Worm (Caenorhabditis elegans) whole organism, young adult: ENCODE measurements around the gene lnkn-1.

Source experiments
- C06A6.2 ChIP-seq: fragments of 200-800 bp; sonication (Bioruptor generic); conservative IDR thresholded peaks from 2 replicates; pipeline ENCODE4 v1.3.6; 2022; ENCODE audit warnings: missing genetic modification characterization, missing compliant biosample characterization
- F10E7.11 ChIP-seq: sonication (generic microtip); optimal IDR thresholded peaks from 2 replicates; lab custom pipeline; 2017; ENCODE audit warnings: mild to moderate bottlenecking, missing genetic modification characterization, moderate library complexity, missing compliant biosample characterization
- F33H1.4 ChIP-seq: fragments of 200-800 bp; sonication (Bioruptor generic); IDR thresholded peaks from 2 replicates; pipeline ENCODE4 v1.3.6; 2022; ENCODE audit warnings: missing genetic modification reagents, missing genetic modification characterization, missing compliant biosample characterization
- F37B4.10 ChIP-seq: fragments of 200-800 bp; sonication (Bioruptor generic); IDR thresholded peaks from 2 replicates; pipeline ENCODE4 v1.3.6; 2022; ENCODE audit warnings: missing genetic modification characterization, missing compliant biosample characterization
- F49E8.2 ChIP-seq: sonication (generic microtip); optimal IDR thresholded peaks from 3 replicates; lab custom pipeline; 2017; ENCODE audit warnings: missing genetic modification characterization, mild to moderate bottlenecking, missing compliant biosample characterization, antibody characterized with exemption, moderate library complexity; ENCODE audit not compliant: insufficient read depth
- F55B11.4 ChIP-seq: sonication (generic microtip); optimal IDR thresholded peaks from 2 replicates; lab custom pipeline; 2016; ENCODE audit warnings: missing compliant biosample characterization, missing genetic modification characterization, borderline replicate concordance; ENCODE audit not compliant: insufficient read depth
- T26A5.8 ChIP-seq: sonication (generic microtip); optimal IDR thresholded peaks from 2 replicates; lab custom pipeline; 2016; ENCODE audit warnings: missing genetic modification characterization, missing compliant biosample characterization
- Y53G8AR.9 ChIP-seq: fragments of 200-800 bp; sonication (Bioruptor generic); conservative IDR thresholded peaks from 2 replicates; pipeline ENCODE4 v1.3.6; 2022; ENCODE audit warnings: missing genetic modification reagents, missing genetic modification characterization, missing compliant biosample characterization
- Y56A3A.18 ChIP-seq: fragments of 200-800 bp; sonication (Bioruptor generic); IDR thresholded peaks from 2 replicates; pipeline ENCODE4 v1.3.6; 2022; ENCODE audit warnings: missing genetic modification reagents, missing genetic modification characterization, missing compliant biosample characterization
- Y67H2A.10 ChIP-seq: fragments of 200-800 bp; sonication (Bioruptor generic); conservative IDR thresholded peaks from 2 replicates; pipeline ENCODE4 v1.3.6; 2022; ENCODE audit warnings: missing genetic modification reagents, missing genetic modification characterization, missing compliant biosample characterization
- Y95B8A.8 ChIP-seq: fragments of 200-800 bp; sonication (Bioruptor generic); IDR thresholded peaks from 2 replicates; pipeline ENCODE4 v1.3.6; 2022; ENCODE audit warnings: missing genetic modification reagents, missing genetic modification characterization, missing compliant biosample characterization
- ZK185.1 ChIP-seq: sonication (generic microtip); optimal IDR thresholded peaks from 2 replicates; lab custom pipeline; 2016; ENCODE audit warnings: mild to moderate bottlenecking, missing genetic modification characterization, missing compliant biosample characterization; ENCODE audit not compliant: poor library complexity, severe bottlenecking
- athp-1 ChIP-seq: sonication (generic microtip); optimal IDR thresholded peaks from 2 replicates; lab custom pipeline; 2017; ENCODE audit warnings: mild to moderate bottlenecking, missing genetic modification characterization, missing compliant biosample characterization
- attf-3 ChIP-seq: fragments of 200-800 bp; sonication (Bioruptor generic); conservative IDR thresholded peaks from 2 replicates; pipeline ENCODE4 v1.3.6; 2022; ENCODE audit warnings: missing genetic modification reagents, missing genetic modification characterization, missing compliant biosample characterization
- attf-5 ChIP-seq: fragments of 200-800 bp; sonication (Bioruptor generic); optimal IDR thresholded peaks from 2 replicates; lab custom pipeline; 2018; ENCODE audit warnings: mild to moderate bottlenecking, missing genetic modification characterization, missing compliant biosample characterization
- ccch-3 ChIP-seq: fragments of 200-800 bp; sonication (Bioruptor generic); optimal IDR thresholded peaks from 2 replicates; lab custom pipeline; 2018; ENCODE audit warnings: mild to moderate bottlenecking, missing genetic modification characterization, missing compliant biosample characterization
- cebp-1 ChIP-seq, 2 experiments: fragments of 200-800 bp in 1 of 2; sonication (Bioruptor generic) in 1 of 2; sonication (generic microtip) in 1 of 2; IDR thresholded peaks in 1 of 2; optimal IDR thresholded peaks in 1 of 2; 2 replicates each; pipeline versions ENCODE4 v1.3.6 to Lab custom; 2017 to 2022; ENCODE audit warnings: missing compliant biosample characterization in 2 of 2, missing genetic modification characterization in 2 of 2, mild to moderate bottlenecking in 1 of 2, missing genetic modification reagents in 1 of 2, moderate library complexity in 1 of 2
- ceh-27 ChIP-seq: fragments of 200-800 bp; sonication (Bioruptor generic); optimal IDR thresholded peaks from 2 replicates; lab custom pipeline; 2018; ENCODE audit warnings: mild to moderate bottlenecking, missing genetic modification characterization, moderate library complexity, missing compliant biosample characterization
- ceh-40 ChIP-seq: fragments of 200-800 bp; sonication (Bioruptor generic); IDR thresholded peaks from 2 replicates; pipeline ENCODE4 v1.3.6; 2022; ENCODE audit warnings: missing genetic modification characterization, missing compliant biosample characterization
- die-1 ChIP-seq: sonication (generic microtip); optimal IDR thresholded peaks from 2 replicates; lab custom pipeline; 2016; ENCODE audit warnings: missing genotype, mild to moderate bottlenecking, missing genetic modification characterization, missing compliant biosample characterization
- egl-18 ChIP-seq: fragments of 200-800 bp; sonication (Bioruptor generic); IDR thresholded peaks from 2 replicates; pipeline ENCODE4 v1.3.6; 2022; ENCODE audit warnings: missing genetic modification reagents, missing genetic modification characterization, missing compliant biosample characterization
- egl-44 ChIP-seq: fragments of 200-800 bp; sonication (Bioruptor generic); IDR thresholded peaks from 2 replicates; pipeline ENCODE4 v1.3.6; 2022; ENCODE audit warnings: missing genetic modification reagents, missing genetic modification characterization, missing compliant biosample characterization
- ekl-4 ChIP-seq: fragments of 200-800 bp; sonication (Bioruptor generic); IDR thresholded peaks from 2 replicates; pipeline ENCODE4 v1.3.6; 2022; ENCODE audit warnings: missing genetic modification reagents, missing genetic modification characterization, missing compliant biosample characterization
- let-526 ChIP-seq: fragments of 200-800 bp; sonication (Bioruptor generic); IDR thresholded peaks from 2 replicates; pipeline ENCODE4 v1.3.6; 2022; ENCODE audit warnings: missing genetic modification reagents, missing genetic modification characterization, missing compliant biosample characterization
- lin-35 ChIP-seq, 3 experiments: fragments of 150-350 bp in 2 of 3; sonication (generic microtip) in 1 of 3; optimal IDR thresholded peaks; 2 replicates each; lab custom pipeline; 2014 to 2018; ENCODE audit warnings: missing biosample characterization in 3 of 3, missing genetic modification characterization in 3 of 3, missing genetic modification reagents in 3 of 3
- lin-40 ChIP-seq: sonication (generic microtip); optimal IDR thresholded peaks from 2 replicates; lab custom pipeline; 2016; ENCODE audit warnings: missing genetic modification characterization, mild to moderate bottlenecking, missing compliant biosample characterization, missing genotype, missing genetic modification reagents
- lir-1 ChIP-seq: fragments of 200-800 bp; sonication (Bioruptor generic); conservative IDR thresholded peaks from 2 replicates; pipeline ENCODE4 v1.3.6; 2022; ENCODE audit warnings: missing genetic modification reagents, missing genetic modification characterization, missing compliant biosample characterization
- madf-3 ChIP-seq: fragments of 200-800 bp; sonication (Bioruptor generic); IDR thresholded peaks from 2 replicates; pipeline ENCODE4 v1.3.6; 2022; ENCODE audit warnings: missing genetic modification reagents, missing genetic modification characterization, missing compliant biosample characterization
- madf-6 ChIP-seq: fragments of 200-800 bp; sonication (Bioruptor generic); IDR thresholded peaks from 2 replicates; pipeline ENCODE4 v1.3.6; 2022; ENCODE audit warnings: missing genetic modification reagents, missing genetic modification characterization, missing compliant biosample characterization
- mcd-1 ChIP-seq: fragments of 200-800 bp; sonication (Bioruptor generic); IDR thresholded peaks from 2 replicates; pipeline ENCODE4 v1.3.6; 2022; ENCODE audit warnings: missing genetic modification reagents, missing genetic modification characterization, missing compliant biosample characterization
- mel-28 ChIP-seq: sonication (generic microtip); optimal IDR thresholded peaks from 2 replicates; lab custom pipeline; 2016; ENCODE audit warnings: borderline replicate concordance, mild to moderate bottlenecking, missing genetic modification characterization, missing compliant biosample characterization
- nfya-1 ChIP-seq: sonication (generic microtip); optimal IDR thresholded peaks from 2 replicates; lab custom pipeline; 2017; ENCODE audit warnings: antibody characterized with exemption, missing compliant biosample characterization, missing genetic modification characterization, borderline replicate concordance; ENCODE audit not compliant: insufficient read depth
- nhr-179 ChIP-seq: sonication (generic microtip); optimal IDR thresholded peaks from 2 replicates; lab custom pipeline; 2016; ENCODE audit warnings: mild to moderate bottlenecking, missing genetic modification characterization, missing compliant biosample characterization
- nhr-80 ChIP-seq: sonication (generic microtip); optimal IDR thresholded peaks from 2 replicates; lab custom pipeline; 2016; ENCODE audit warnings: missing genetic modification characterization, missing compliant biosample characterization
- pha-4 ChIP-seq: fragments of 150-350 bp; sonication (generic microtip); optimal IDR thresholded peaks from 2 replicates; lab custom pipeline; 2014; ENCODE audit warnings: missing biosample characterization, missing genetic modification reagents, missing genetic modification characterization
- rpc-1 ChIP-seq, 2 experiments: fragments of 150-350 bp in 1 of 2; sonication (generic microtip) in 1 of 2; optimal IDR thresholded peaks; 2 replicates each; lab custom pipeline; 2014 to 2018; ENCODE audit warnings: missing biosample characterization in 1 of 2, missing genetic modification characterization in 1 of 2, missing genetic modification reagents in 1 of 2, missing genotype in 1 of 2
- sdz-38 ChIP-seq: sonication (generic microtip); optimal IDR thresholded peaks from 2 replicates; lab custom pipeline; 2016; ENCODE audit warnings: missing genotype, missing genetic modification characterization, missing compliant biosample characterization
- snpc-1.1 ChIP-seq: sonication (generic microtip); optimal IDR thresholded peaks from 2 replicates; lab custom pipeline; 2017; ENCODE audit warnings: missing genetic modification characterization, mild to moderate bottlenecking, missing compliant biosample characterization, antibody characterized with exemption, moderate library complexity, missing genotype, missing genetic modification reagents; ENCODE audit not compliant: insufficient read depth
- snpc-3.4 ChIP-seq: sonication (generic microtip); optimal IDR thresholded peaks from 2 replicates; lab custom pipeline; 2017; ENCODE audit warnings: missing genetic modification characterization, mild to moderate bottlenecking, missing compliant biosample characterization, antibody characterized with exemption, moderate library complexity, missing genotype, missing genetic modification reagents
- somi-1 ChIP-seq: fragments of 200-800 bp; sonication (Bioruptor generic); optimal IDR thresholded peaks from 2 replicates; lab custom pipeline; 2018; ENCODE audit warnings: mild to moderate bottlenecking, missing genetic modification characterization, missing compliant biosample characterization
- tlf-1 ChIP-seq: fragments of 200-800 bp; sonication (Bioruptor generic); optimal IDR thresholded peaks from 2 replicates; lab custom pipeline; 2018; ENCODE audit warnings: mild to moderate bottlenecking, missing genetic modification characterization, missing compliant biosample characterization
- zim-3 ChIP-seq: sonication (generic microtip); optimal IDR thresholded peaks from 2 replicates; lab custom pipeline; 2017; ENCODE audit warnings: mild to moderate bottlenecking, missing genetic modification characterization, moderate library complexity, missing compliant biosample characterization
- ztf-18 ChIP-seq: sonication (generic microtip); optimal IDR thresholded peaks from 2 replicates; lab custom pipeline; 2016; ENCODE audit warnings: missing genotype, mild to moderate bottlenecking, missing genetic modification characterization, missing compliant biosample characterization
- ztf-22 ChIP-seq: fragments of 200-800 bp; sonication (Bioruptor generic); optimal IDR thresholded peaks from 2 replicates; lab custom pipeline; 2018; ENCODE audit warnings: mild to moderate bottlenecking, missing genetic modification characterization, moderate library complexity, missing compliant biosample characterization
- ztf-6 ChIP-seq: fragments of 200-800 bp; sonication (Bioruptor generic); IDR thresholded peaks from 2 replicates; pipeline ENCODE4 v1.3.6; 2022; ENCODE audit warnings: missing genetic modification reagents, missing genetic modification characterization, missing compliant biosample characterization

Gene lnkn-1

ce11 chrIII:8903263-8903662 lies 13.2 kb downstream of the lnkn-1 start:
- TF ChIP-seq athp-1 (no peak), attf-5 (GFP tag; lab: Kevin White, UChicago) (no peak), ztf-18 (tag; lab: Kevin White, UChicago) (no peak), ZK185.1 (tag; lab: Kevin White, UChicago) (no peak), madf-3 (GFP tag; lab: Robert Waterston, UW) (no peak), F10E7.11 (tag; lab: Kevin White, UChicago) (no peak), ccch-3 (GFP tag; lab: Kevin White, UChicago) (no peak), mel-28 (no peak), pha-4 (tag; lab: Kevin White, UChicago) (no peak), ceh-27 (GFP tag; lab: Kevin White, UChicago) (no peak), let-526 (GFP tag; lab: Robert Waterston, UW) (no peak), mcd-1 (GFP tag; lab: Robert Waterston, UW) (no peak), F37B4.10 (GFP tag; lab: Robert Waterston, UW) (no peak)

ce11 chrIII:8904044-8904443 lies 14.0 kb downstream of the lnkn-1 start, which contains the start of gene lin-9:
Gene lin-9 (minus strand): TSS chrIII:8904131.
- peak; percentile 34 for TF ChIP-seq die-1 (tag; lab: Kevin White, UChicago)
- TF ChIP-seq Y56A3A.18 (GFP tag; lab: Robert Waterston, UW), result peak; percentile 85
- TF ChIP-seq F49E8.2 (tag; lab: Kevin White, UChicago), result peak; percentile 59
- no peak for TF ChIP-seq sdz-38 (tag; lab: Kevin White, UChicago)
- TF ChIP-seq ZK185.1 (tag; lab: Kevin White, UChicago), result peak; percentile 91
- no peak for TF ChIP-seq nhr-179 (tag; lab: Kevin White, UChicago)
- peak; percentile 98 for TF ChIP-seq tlf-1 (GFP tag; lab: Kevin White, UChicago)
- TF ChIP-seq egl-44, result peak; percentile 41; the same call in 1 of the 2 replicates
- peak; percentile 90 for TF ChIP-seq snpc-3.4
- peak; percentile 99 for TF ChIP-seq madf-6 (GFP tag; lab: Robert Waterston, UW)
- peak; percentile 53 for TF ChIP-seq ztf-22 (GFP tag; lab: Kevin White, UChicago)
- no peak for TF ChIP-seq rpc-1 (optimal IDR thresholded peaks at IDR 0.05; lab: Kevin White, UChicago)
- no peak for TF ChIP-seq rpc-1 (tag; optimal IDR thresholded peaks at IDR 0.05; lab: Kevin White, UChicago)
- no peak for TF ChIP-seq T26A5.8
- peak; percentile 98 for TF ChIP-seq Y53G8AR.9
- TF ChIP-seq ceh-40, result 0 out of 2 replicates have a peak, but pooled peaks have one; percentile 14
- peak; percentile 77; the same call in 1 of the 2 replicates for TF ChIP-seq egl-18
- TF ChIP-seq C06A6.2 (GFP tag; lab: Robert Waterston, UW), result peak; percentile 86
- TF ChIP-seq pha-4 (tag; lab: Kevin White, UChicago), result no peak
- TF ChIP-seq cebp-1 (GFP tag; IDR thresholded peaks at IDR 0.05; lab: Robert Waterston, UW), result peak; percentile 85
- peak; percentile 94 for TF ChIP-seq cebp-1 (tag; optimal IDR thresholded peaks at IDR 0.05; lab: Kevin White, UChicago)
- peak; percentile 65 for TF ChIP-seq somi-1 (GFP tag; lab: Kevin White, UChicago)
- peak; percentile 100 for TF ChIP-seq F33H1.4 (GFP tag; lab: Robert Waterston, UW)
- TF ChIP-seq ekl-4, result peak; percentile 96
- peak; percentile 52 for TF ChIP-seq snpc-1.1 (tag; lab: Kevin White, UChicago)
- peak; percentile 85 to 96 (median 86) for TF ChIP-seq lin-35 (GFP tag; optimal IDR thresholded peaks at IDR 0.05; lab: Kevin White, UChicago)
- peak; percentile 76 for TF ChIP-seq nhr-80
- TF ChIP-seq zim-3 (tag; lab: Kevin White, UChicago), result no peak
- peak; percentile 96 for TF ChIP-seq lin-40 (tag; lab: Kevin White, UChicago)
- peak; percentile 78 for TF ChIP-seq lir-1
- no peak for TF ChIP-seq F55B11.4 (tag; lab: Kevin White, UChicago)
- TF ChIP-seq attf-3 (GFP tag; lab: Robert Waterston, UW), result peak; percentile 85
- TF ChIP-seq ztf-6 (GFP tag; lab: Robert Waterston, UW), result 0 out of 2 replicates have a peak, but pooled peaks have one; percentile 40
- no peak for TF ChIP-seq nfya-1 (tag; lab: Kevin White, UChicago)
- TF ChIP-seq Y95B8A.8 (GFP tag; lab: Robert Waterston, UW), result peak; percentile 93
- TF ChIP-seq Y67H2A.10 (GFP tag; lab: Robert Waterston, UW), result peak; percentile 82
